Worm (Caenorhabditis elegans) whole organism, L2 larva: ENCODE data around the gene cdr-6.

ENCODE experiments used
- ZK546.5 ChIP-seq: sonication (generic microtip); optimal IDR thresholded peaks from 2 replicates; lab custom pipeline; 2017; ENCODE audit warnings: missing biosample characterization, missing genetic modification characterization
- ama-1 ChIP-seq: fragments of 150-350 bp; optimal IDR thresholded peaks from 2 replicates; lab custom pipeline; 2018; ENCODE audit warnings: inconsistent platforms
- egl-27 ChIP-seq: sonication (generic microtip); optimal IDR thresholded peaks from 3 replicates; lab custom pipeline; 2017; ENCODE audit warnings: missing biosample characterization, missing genetic modification reagents, missing genetic modification characterization
- elt-3 ChIP-seq: sonication (generic microtip); optimal IDR thresholded peaks from 2 replicates; lab custom pipeline; 2017; ENCODE audit warnings: missing biosample characterization, missing genetic modification characterization
- fos-1 ChIP-seq: fragments of 150-350 bp; optimal IDR thresholded peaks from 2 replicates; lab custom pipeline; 2014; ENCODE audit warnings: missing biosample characterization, missing genetic modification characterization
- mbf-1 ChIP-seq: sonication (generic microtip); optimal IDR thresholded peaks from 2 replicates; lab custom pipeline; 2017; ENCODE audit warnings: missing biosample characterization, missing genetic modification characterization
- nhr-12 ChIP-seq: fragments of 150-350 bp; optimal IDR thresholded peaks from 2 replicates; lab custom pipeline; 2014; ENCODE audit warnings: missing biosample characterization, missing genetic modification characterization
- nhr-23 ChIP-seq: fragments of 150-350 bp; optimal IDR thresholded peaks from 2 replicates; lab custom pipeline; 2014; ENCODE audit warnings: missing biosample characterization, missing genetic modification reagents, missing genetic modification characterization
- nhr-237 ChIP-seq: fragments of 150-350 bp; optimal IDR thresholded peaks from 2 replicates; lab custom pipeline; 2014; ENCODE audit warnings: missing biosample characterization, missing genetic modification characterization
- nhr-25 ChIP-seq: fragments of 150-350 bp; sonication (generic microtip); optimal IDR thresholded peaks from 3 replicates; lab custom pipeline; 2014; ENCODE audit warnings: missing biosample characterization, missing genetic modification characterization
- nhr-77 ChIP-seq: fragments of 150-350 bp; optimal IDR thresholded peaks from 2 replicates; lab custom pipeline; 2014; ENCODE audit warnings: missing biosample characterization, missing genetic modification characterization
- unc-62 ChIP-seq: fragments of 150-350 bp; optimal IDR thresholded peaks from 2 replicates; lab custom pipeline; 2014; ENCODE audit warnings: missing biosample characterization, missing genetic modification reagents, missing genetic modification characterization

ce11 chrV:12427826-12428225 lies 14.3 kb upstream of the cdr-6 start:
- TF ChIP-seq fos-1 (tag; lab: Kevin White, UChicago) (no peak), ama-1 (lab: Kevin White, UChicago) (no peak), nhr-237 (tag; lab: Kevin White, UChicago) (no peak), nhr-25 (tag; lab: Kevin White, UChicago) (no peak), nhr-77 (no peak), mbf-1 (tag; lab: Kevin White, UChicago) (no peak), unc-62 (GFP tag; lab: Kevin White, UChicago) (no peak), ZK546.5 (tag; lab: Kevin White, UChicago) (no peak), elt-3 (tag; lab: Kevin White, UChicago) (no peak), nhr-12 (no peak), egl-27 (tag; lab: Kevin White, UChicago) (no peak), nhr-23 (tag; lab: Kevin White, UChicago) (no peak)
